Worm (Caenorhabditis elegans): Measurements from ENCODE around the gene lido-9.

Gene lido-9

DNA sequence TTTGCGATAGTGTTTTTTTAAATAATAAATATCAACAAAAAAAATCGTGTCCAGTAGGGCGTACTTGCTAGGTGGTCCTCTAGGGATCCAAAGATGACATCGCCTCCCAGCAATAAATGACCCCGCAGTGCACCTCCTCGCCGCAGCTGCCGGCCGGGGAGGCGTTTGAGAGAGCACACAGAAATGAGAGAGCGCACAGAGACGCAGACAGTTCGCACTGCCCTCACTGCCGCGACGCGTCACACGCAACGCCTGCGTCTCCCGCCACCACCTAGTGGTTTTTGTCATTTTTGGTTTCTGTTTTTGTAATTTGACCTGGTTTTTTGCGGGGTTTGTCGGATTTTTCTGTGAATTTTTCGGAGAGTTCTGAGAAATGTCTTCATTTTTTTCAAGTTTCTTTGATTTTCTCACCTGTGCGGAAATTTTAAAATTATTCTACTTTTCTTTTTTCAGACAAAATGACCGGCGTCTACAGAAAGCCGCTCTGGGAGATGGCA, 12.7 kb upstream of the lido-9 start, which contains the start of gene lido-7:
lido-7 (plus strand) TSS at position 447 of the 497 bp plus-strand sequence.
- TF ChIP-seq skn-1 (tag; optimal IDR thresholded peaks at IDR 0.05): no peak
- no peak for TF ChIP-seq D1046.2 (GFP tag; IDR thresholded peaks at IDR 0.05)
- no peak for TF ChIP-seq nhr-10 (tag; optimal IDR thresholded peaks at IDR 0.05)
- no peak for TF ChIP-seq snpc-1.2 (GFP tag; IDR thresholded peaks at IDR 0.05)
- peak; percentile 55; the same call in 1 of the 2 replicates for TF ChIP-seq tra-1 (GFP tag; IDR thresholded peaks at IDR 0.05)
- no peak for TF ChIP-seq zfp-3 (GFP tag; conservative IDR thresholded peaks at IDR 0.05)
- no peak for TF ChIP-seq pha-4 (GFP tag; IDR thresholded peaks at IDR 0.05)
- TF ChIP-seq pha-4 (tag; optimal IDR thresholded peaks at IDR 0.05): no peak
- no peak for TF ChIP-seq Y5F2A.4 (GFP tag; optimal IDR thresholded peaks at IDR 0.05)
- peak; percentile 48 for TF ChIP-seq mep-1 (tag; optimal IDR thresholded peaks at IDR 0.05)
- TF ChIP-seq fkh-10 (GFP tag; optimal IDR thresholded peaks at IDR 0.05): no peak
- no peak for TF ChIP-seq spr-3 (GFP tag; optimal IDR thresholded peaks at IDR 0.05)
- TF ChIP-seq ceh-32 (tag; optimal IDR thresholded peaks at IDR 0.05; ENCODE audit: poor library complexity): no peak
- TF ChIP-seq hif-1 (tag; optimal IDR thresholded peaks at IDR 0.05): no peak
- TF ChIP-seq Y75B8A.6 (GFP tag; IDR thresholded peaks at IDR 0.05): no peak
- TF ChIP-seq unc-130 (GFP tag; optimal IDR thresholded peaks at IDR 0.05): no peak
- TF ChIP-seq F37D6.2 (tag; optimal IDR thresholded peaks at IDR 0.05): no peak
- peak in 1 of 2 experiments; percentile 46 for TF ChIP-seq lsy-2 (tag; optimal IDR thresholded peaks at IDR 0.05)
- TF ChIP-seq ceh-82 (tag; optimal IDR thresholded peaks at IDR 0.05): no peak
- TF ChIP-seq Y48G9A.11 (GFP tag; IDR thresholded peaks at IDR 0.05): no peak
- TF ChIP-seq lin-39 (tag; optimal IDR thresholded peaks at IDR 0.05): no peak
- TF ChIP-seq fos-1 (tag; optimal IDR thresholded peaks at IDR 0.05): no peak
- no peak for TF ChIP-seq php-3 (GFP tag; IDR thresholded peaks at IDR 0.05)
- TF ChIP-seq nhr-25 (tag; optimal IDR thresholded peaks at IDR 0.05; ENCODE audit: borderline replicate concordance, insufficient read depth): no peak
- no peak for TF ChIP-seq vab-7 (GFP tag; IDR thresholded peaks at IDR 0.05)
- TF ChIP-seq zip-2 (tag; optimal IDR thresholded peaks at IDR 0.05): no peak
- TF ChIP-seq dmd-6 (GFP tag; IDR thresholded peaks at IDR 0.05): peak; percentile 73
- peak; percentile 49 for TF ChIP-seq hlh-30 (tag; optimal IDR thresholded peaks at IDR 0.05; ENCODE audit: insufficient read depth)
- no peak for TF ChIP-seq saeg-2 (GFP tag; IDR thresholded peaks at IDR 0.05)
- TF ChIP-seq ceh-62 (tag; optimal IDR thresholded peaks at IDR 0.05): no peak
- TF ChIP-seq mxl-2 (GFP tag; conservative IDR thresholded peaks at IDR 0.05): no peak
- TF ChIP-seq snpc-4 (tag; optimal IDR thresholded peaks at IDR 0.05): no peak
- no peak for TF ChIP-seq zip-11 (GFP tag; IDR thresholded peaks at IDR 0.05)
- no peak for TF ChIP-seq nhr-111 (GFP tag; optimal IDR thresholded peaks at IDR 0.05)
- no peak for TF ChIP-seq lin-29 (GFP tag; IDR thresholded peaks at IDR 0.05)
- no peak for TF ChIP-seq nhr-6 (tag; optimal IDR thresholded peaks at IDR 0.05)
- TF ChIP-seq arid-1 (GFP tag; conservative IDR thresholded peaks at IDR 0.05): no peak
- no peak for TF ChIP-seq lir-3 (tag; optimal IDR thresholded peaks at IDR 0.05)
- TF ChIP-seq nhr-11 (tag; optimal IDR thresholded peaks at IDR 0.05): no peak
- TF ChIP-seq aly-2 (tag; optimal IDR thresholded peaks at IDR 0.05): no peak
- no peak for TF ChIP-seq gei-8 (GFP tag; optimal IDR thresholded peaks at IDR 0.05)
- no peak for TF ChIP-seq tag-97 (GFP tag; IDR thresholded peaks at IDR 0.05)
- TF ChIP-seq ztf-7 (tag; optimal IDR thresholded peaks at IDR 0.05): no peak
- TF ChIP-seq aha-1 (tag): no peak
- peak; percentile 62; the same call in 1 of the 2 replicates for TF ChIP-seq egl-43 (GFP tag; IDR thresholded peaks at IDR 0.05)
- no peak for TF ChIP-seq ztf-11 (tag; optimal IDR thresholded peaks at IDR 0.05)
- TF ChIP-seq ceh-20 (GFP tag; IDR thresholded peaks at IDR 0.05): no peak
- TF ChIP-seq attf-4 (tag; optimal IDR thresholded peaks at IDR 0.05): no peak
- TF ChIP-seq nhr-42 (GFP tag; IDR thresholded peaks at IDR 0.05): no peak
- no peak for TF ChIP-seq dmd-9 (GFP tag; IDR thresholded peaks at IDR 0.05)
- no peak for TF ChIP-seq dmd-8 (GFP tag; IDR thresholded peaks at IDR 0.05)
- no peak for TF ChIP-seq F26F4.8 (GFP tag; conservative IDR thresholded peaks at IDR 0.05)
- TF ChIP-seq jun-1 (tag; optimal IDR thresholded peaks at IDR 0.05): no peak
